Worm (Caenorhabditis elegans) whole organism, L4 larva: ENCODE measurements around the gene F13H10.9.

Source experiments
- Y48G9A.11 ChIP-seq: fragments of 200-800 bp; sonication (Bioruptor generic); IDR thresholded peaks from 2 replicates; pipeline ENCODE4 v1.3.6; 2022; ENCODE audit warnings: missing genetic modification reagents, missing genetic modification characterization, missing compliant biosample characterization
- ceh-62 ChIP-seq: sonication (generic microtip); optimal IDR thresholded peaks from 2 replicates; lab custom pipeline; 2017; ENCODE audit warnings: missing biosample characterization, missing genetic modification characterization
- dmd-6 ChIP-seq: fragments of 200-800 bp; sonication (Bioruptor generic); IDR thresholded peaks from 2 replicates; pipeline ENCODE4 v1.3.6; 2022; ENCODE audit warnings: missing genetic modification reagents, missing genetic modification characterization, missing compliant biosample characterization
- lin-13 ChIP-seq: fragments of 150-350 bp; optimal IDR thresholded peaks from 2 replicates; lab custom pipeline; 2014; ENCODE audit warnings: missing biosample characterization, missing genetic modification reagents, missing genetic modification characterization
- lir-3 ChIP-seq: sonication (generic microtip); optimal IDR thresholded peaks from 2 replicates; lab custom pipeline; 2016; ENCODE audit warnings: mild to moderate bottlenecking, missing genetic modification characterization, missing compliant biosample characterization
- madf-9 ChIP-seq: fragments of 200-800 bp; sonication (Bioruptor generic); conservative IDR thresholded peaks from 2 replicates; pipeline ENCODE4 v1.3.6; 2022; ENCODE audit warnings: missing genetic modification reagents, missing genetic modification characterization, missing compliant biosample characterization
- pha-4 ChIP-seq, 2 experiments: fragments of 150-350 bp in 1 of 2; fragments of 200-800 bp in 1 of 2; sonication (Bioruptor generic) in 1 of 2; IDR thresholded peaks in 1 of 2; optimal IDR thresholded peaks in 1 of 2; 2 replicates each; pipeline versions ENCODE4 v1.3.6 to Lab custom; 2014 to 2022; ENCODE audit warnings: missing genetic modification characterization in 2 of 2, missing genetic modification reagents in 2 of 2, missing biosample characterization in 1 of 2, missing compliant biosample characterization in 1 of 2
- unc-130 ChIP-seq: sonication (generic microtip); optimal IDR thresholded peaks from 2 replicates; lab custom pipeline; 2016; ENCODE audit warnings: missing genetic modification reagents, missing genetic modification characterization, missing compliant biosample characterization
- vab-7 ChIP-seq: fragments of 200-800 bp; sonication (Bioruptor generic); IDR thresholded peaks from 2 replicates; pipeline ENCODE4 v1.3.6; 2022; ENCODE audit warnings: missing genetic modification reagents, missing genetic modification characterization, missing compliant biosample characterization

- TF ChIP-seq unc-130 (GFP tag; lab: Kevin White, UChicago): no peak
- no peak for TF ChIP-seq madf-9 (GFP tag; lab: Robert Waterston, UW)
- TF ChIP-seq vab-7 (GFP tag; lab: Robert Waterston, UW): no peak
- no peak for TF ChIP-seq lin-13 (GFP tag; lab: Kevin White, UChicago)
- no peak for TF ChIP-seq lir-3 (tag; lab: Kevin White, UChicago)
- TF ChIP-seq pha-4 (GFP tag; IDR thresholded peaks at IDR 0.05; lab: Robert Waterston, UW): no peak
- no peak for TF ChIP-seq pha-4 (tag; optimal IDR thresholded peaks at IDR 0.05; lab: Kevin White, UChicago)
- TF ChIP-seq ceh-62: no peak
- no peak for TF ChIP-seq Y48G9A.11
- TF ChIP-seq dmd-6 (GFP tag; lab: Robert Waterston, UW): peak; percentile 55
Observed at ce11 chrIV:10975968-10976367, 25.7 kb upstream of the F13H10.9 start.
